Fruit fly (Drosophila melanogaster): ENCODE measurements around the gene CG14448.

Gene CG14448

DNA sequence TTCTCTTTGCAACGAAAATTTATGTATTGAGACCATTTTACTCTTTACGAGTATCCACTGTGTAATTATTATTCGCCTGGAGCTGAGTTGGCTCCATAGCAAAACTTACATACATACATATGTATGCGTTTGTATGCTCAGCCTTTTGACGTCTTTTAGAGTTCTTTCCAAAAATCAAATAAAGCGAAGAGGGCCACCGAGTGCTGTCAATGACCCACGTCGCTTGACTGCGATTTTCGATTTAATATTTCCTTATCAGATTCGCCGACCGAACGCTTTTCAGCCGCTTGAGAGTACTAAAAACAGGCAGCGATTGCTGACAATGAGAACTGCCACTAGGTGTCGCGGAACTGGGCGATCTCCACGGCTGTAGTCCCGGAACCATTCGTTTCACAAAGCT lies 13.8 kb upstream of the CG14448 start:
- TF ChIP-seq Dfd (GFP tag; optimal IDR thresholded peaks at IDR 0.05) (no peak), pan (optimal IDR thresholded peaks at IDR 0.05) (no peak), woc (GFP tag; optimal IDR thresholded peaks at IDR 0.05) (no peak), Hr78 (GFP tag; optimal IDR thresholded peaks at IDR 0.05) (no peak), GATAd (GFP tag; optimal IDR thresholded peaks at IDR 0.05) (no peak), OdsH (GFP tag; optimal IDR thresholded peaks at IDR 0.05) (peak; percentile 45), HLH106 (tag; optimal IDR thresholded peaks at IDR 0.05) (no peak), tai (GFP tag; optimal IDR thresholded peaks at IDR 0.05) (no peak), Mio (GFP tag; optimal IDR thresholded peaks at IDR 0.05) (no peak), Myc (optimal IDR thresholded peaks at IDR 0.05) (no peak), brk (GFP tag; optimal IDR thresholded peaks at IDR 0.05) (no peak), rgr (GFP tag; optimal IDR thresholded peaks at IDR 0.05) (no peak), Sp1 (GFP tag; optimal IDR thresholded peaks at IDR 0.05) (no peak), ey (GFP tag; optimal IDR thresholded peaks at IDR 0.05) (peak; percentile 14), fru (GFP tag; optimal IDR thresholded peaks at IDR 0.05) (no peak), Rel (GFP tag; optimal IDR thresholded peaks at IDR 0.05) (no peak), Rel (tag; optimal IDR thresholded peaks at IDR 0.05) (peak; percentile 93), dsf (GFP tag; optimal IDR thresholded peaks at IDR 0.05; ENCODE audit: borderline replicate concordance) (no peak), jim (GFP tag; optimal IDR thresholded peaks at IDR 0.05) (no peak), dmrt93B (GFP tag; optimal IDR thresholded peaks at IDR 0.05) (no peak), h (GFP tag; optimal IDR thresholded peaks at IDR 0.05) (peak; percentile 11), CG32264 (GFP tag; optimal IDR thresholded peaks at IDR 0.05) (no peak), CG9705 (GFP tag; optimal IDR thresholded peaks at IDR 0.05) (no peak), lola (GFP tag; optimal IDR thresholded peaks at IDR 0.05) (no peak), Vsx2 (GFP tag; optimal IDR thresholded peaks at IDR 0.05; ENCODE audit: partially characterized antibody) (no peak), sv (GFP tag; optimal IDR thresholded peaks at IDR 0.05) (no peak), sage (GFP tag; optimal IDR thresholded peaks at IDR 0.05) (no peak), CrebA (GFP tag; optimal IDR thresholded peaks at IDR 0.05; ENCODE audit: borderline replicate concordance) (no peak), foxo (GFP tag; optimal IDR thresholded peaks at IDR 0.05) (no peak), Hr83 (GFP tag; optimal IDR thresholded peaks at IDR 0.05; ENCODE audit: poor library complexity, severe bottlenecking) (peak; percentile 11), Jra (GFP tag; optimal IDR thresholded peaks at IDR 0.05) (no peak), Abd-B (GFP tag; optimal IDR thresholded peaks at IDR 0.05) (no peak), Hnf4 (GFP tag; optimal IDR thresholded peaks at IDR 0.05) (no peak), N (GFP tag; optimal IDR thresholded peaks at IDR 0.05) (no peak), dl (GFP tag; optimal IDR thresholded peaks at IDR 0.05; ENCODE audit: insufficient read depth in 1 of 2, partially characterized antibody in 2 of 2) (no peak)

DNA sequence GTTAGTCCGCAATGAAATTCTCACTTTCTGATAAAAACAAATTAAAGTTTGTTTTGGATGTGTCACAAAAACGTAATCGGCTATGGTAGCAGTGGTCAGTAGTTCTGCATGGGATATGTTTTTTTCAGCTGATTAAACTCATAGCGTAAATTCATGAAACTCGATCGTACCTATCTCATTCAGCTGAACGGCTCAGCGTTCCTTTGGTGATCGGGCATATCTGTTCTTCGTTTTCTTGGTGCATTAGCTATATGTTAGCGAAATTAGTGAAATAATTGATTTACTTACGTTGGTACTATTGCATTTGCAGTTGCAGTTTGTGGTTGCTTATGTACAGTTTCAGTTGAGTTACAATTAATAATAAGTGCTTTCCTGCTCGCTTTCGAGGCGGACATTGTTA lies 3.4 kb downstream of the CG14448 start:
- TF ChIP-seq GATAd (GFP tag; optimal IDR thresholded peaks at IDR 0.05) = no peak
- no peak for TF ChIP-seq sage (GFP tag; optimal IDR thresholded peaks at IDR 0.05)
- TF ChIP-seq OdsH (GFP tag; optimal IDR thresholded peaks at IDR 0.05) = no peak
- no peak for TF ChIP-seq jim (GFP tag; optimal IDR thresholded peaks at IDR 0.05)
- TF ChIP-seq Hr78 (GFP tag; optimal IDR thresholded peaks at IDR 0.05) = no peak

DNA sequence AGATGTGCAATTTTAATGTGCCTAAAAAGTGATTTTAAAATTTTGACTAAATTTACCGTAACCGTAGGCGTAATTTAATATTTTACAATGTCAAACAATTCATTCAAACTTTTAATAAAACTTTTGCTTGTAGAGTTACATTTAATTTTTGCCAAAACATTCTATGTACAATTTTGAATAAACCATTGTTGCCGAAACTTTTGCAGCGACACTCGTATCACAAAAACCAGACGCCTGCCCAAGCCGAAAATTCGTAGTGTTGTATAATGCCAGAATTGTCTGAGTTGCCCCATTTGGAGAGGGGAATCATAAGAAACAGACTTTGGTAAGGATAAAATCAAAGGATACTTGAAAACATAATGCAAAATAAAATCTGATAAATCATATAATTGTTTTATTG lies 7.4 kb downstream of the CG14448 start:
- TF ChIP-seq Hr78 (GFP tag; optimal IDR thresholded peaks at IDR 0.05) (no peak), rgr (GFP tag; optimal IDR thresholded peaks at IDR 0.05) (no peak), woc (GFP tag; optimal IDR thresholded peaks at IDR 0.05) (no peak), usp (GFP tag; optimal IDR thresholded peaks at IDR 0.05) (no peak), Mio (GFP tag; optimal IDR thresholded peaks at IDR 0.05) (no peak), Vsx2 (GFP tag; optimal IDR thresholded peaks at IDR 0.05; ENCODE audit: partially characterized antibody) (no peak), dsf (GFP tag; optimal IDR thresholded peaks at IDR 0.05; ENCODE audit: borderline replicate concordance) (no peak), CG32264 (GFP tag; optimal IDR thresholded peaks at IDR 0.05) (no peak), Myc (optimal IDR thresholded peaks at IDR 0.05) (no peak)

DNA sequence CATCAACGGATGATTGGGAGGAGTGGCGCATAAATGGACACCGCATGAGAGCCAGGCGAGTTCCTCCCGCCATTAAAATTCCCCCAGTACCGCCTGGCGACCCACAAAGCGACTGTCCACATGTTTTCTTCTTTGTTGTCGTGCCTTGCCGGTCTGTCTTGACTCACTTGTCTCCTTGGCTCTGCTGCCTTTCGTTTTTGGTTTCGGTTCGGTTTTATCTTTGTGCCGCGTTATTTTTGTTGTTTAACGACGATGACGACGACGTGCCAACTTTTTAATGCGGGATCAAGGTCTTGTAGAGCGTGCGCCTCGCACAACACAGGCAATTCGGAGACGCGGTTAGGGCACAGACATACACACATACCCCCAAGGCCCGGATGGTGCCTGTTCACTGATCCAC lies 13.7 kb downstream of the CG14448 start:
- TF ChIP-seq CG9705 (GFP tag; optimal IDR thresholded peaks at IDR 0.05) = no peak
- peak; percentile 35 for TF ChIP-seq psq (GFP tag; optimal IDR thresholded peaks at IDR 0.05)
- no peak for TF ChIP-seq OdsH (GFP tag; optimal IDR thresholded peaks at IDR 0.05)
- TF ChIP-seq Rel (GFP tag; optimal IDR thresholded peaks at IDR 0.05) = no peak
- no peak for TF ChIP-seq Rel (tag; optimal IDR thresholded peaks at IDR 0.05)
- TF ChIP-seq Jra (GFP tag; optimal IDR thresholded peaks at IDR 0.05) = no peak
- no peak for TF ChIP-seq ey (GFP tag; optimal IDR thresholded peaks at IDR 0.05)
- TF ChIP-seq usp (GFP tag; optimal IDR thresholded peaks at IDR 0.05) = no peak

All from whole organism, wandering third instar larva.